Worm (Caenorhabditis elegans) whole organism, L4 larva: ENCODE measurements around the gene W02A2.9.

ENCODE experiments used
- F26F4.8 ChIP-seq: fragments of 200-800 bp; sonication (Bioruptor generic); conservative IDR thresholded peaks from 2 replicates; pipeline ENCODE4 v1.3.6; 2022; ENCODE audit warnings: missing genetic modification characterization, missing compliant biosample characterization
- T20F7.1 ChIP-seq: fragments of 200-800 bp; sonication (Bioruptor generic); optimal IDR thresholded peaks from 2 replicates; lab custom pipeline; 2018; ENCODE audit warnings: mild to moderate bottlenecking, missing genetic modification characterization, missing compliant biosample characterization
- T26A8.4 ChIP-seq: fragments of 200-800 bp; sonication (Bioruptor generic); IDR thresholded peaks from 2 replicates; pipeline ENCODE4 v1.3.6; 2022; ENCODE audit warnings: missing genetic modification characterization, missing compliant biosample characterization
- Y48G9A.11 ChIP-seq: fragments of 200-800 bp; sonication (Bioruptor generic); IDR thresholded peaks from 2 replicates; pipeline ENCODE4 v1.3.6; 2022; ENCODE audit warnings: missing genetic modification reagents, missing genetic modification characterization, missing compliant biosample characterization
- ZK337.2 ChIP-seq: fragments of 200-800 bp; sonication (Bioruptor generic); IDR thresholded peaks from 2 replicates; pipeline ENCODE4 v1.3.6; 2022; ENCODE audit warnings: missing genetic modification reagents, missing genetic modification characterization, missing compliant biosample characterization
- ZK546.5 ChIP-seq, 2 experiments: sonication (generic microtip); optimal IDR thresholded peaks; 2 replicates each; lab custom pipeline; 2017; ENCODE audit warnings: missing biosample characterization in 2 of 2, missing genetic modification characterization in 2 of 2
- aha-1 ChIP-seq: fragments of 150-350 bp; peaks from one replicate; lab custom pipeline; 2014; ENCODE audit warnings: missing biosample characterization, missing genetic modification characterization
- ama-1 ChIP-seq: fragments of 150-350 bp; optimal IDR thresholded peaks from 2 replicates; lab custom pipeline; 2014; ENCODE audit warnings: inconsistent platforms, mixed read lengths
- arid-1 ChIP-seq: fragments of 200-800 bp; sonication (Bioruptor generic); conservative IDR thresholded peaks from 2 replicates; pipeline ENCODE4 v1.3.6; 2022; ENCODE audit warnings: missing genetic modification reagents, missing genetic modification characterization, missing compliant biosample characterization
- attf-4 ChIP-seq: sonication (generic microtip); optimal IDR thresholded peaks from 3 replicates; lab custom pipeline; 2017; ENCODE audit warnings: missing biosample characterization, missing genetic modification characterization
- ceh-20 ChIP-seq: fragments of 200-800 bp; sonication (Bioruptor generic); IDR thresholded peaks from 2 replicates; pipeline ENCODE4 v1.3.6; 2022; ENCODE audit warnings: missing genetic modification reagents, missing genetic modification characterization, missing compliant biosample characterization
- ceh-28 ChIP-seq: fragments of 150-350 bp; optimal IDR thresholded peaks from 2 replicates; lab custom pipeline; 2014; ENCODE audit warnings: missing biosample characterization, missing genetic modification reagents, missing genetic modification characterization
- ceh-44 ChIP-seq: fragments of 200-800 bp; sonication (Bioruptor generic); IDR thresholded peaks from 2 replicates; pipeline ENCODE4 v1.3.6; 2022; ENCODE audit warnings: missing genetic modification reagents, missing genetic modification characterization, missing compliant biosample characterization
- ces-1 ChIP-seq: fragments of 150-350 bp; sonication (generic microtip); optimal IDR thresholded peaks from 4 replicates; lab custom pipeline; 2014; ENCODE audit warnings: missing biosample characterization, missing genetic modification reagents, missing genetic modification characterization
- cey-2 ChIP-seq: sonication (generic microtip); optimal IDR thresholded peaks from 3 replicates; lab custom pipeline; 2017; ENCODE audit warnings: missing genetic modification characterization, mild to moderate bottlenecking, missing compliant biosample characterization, antibody characterized with exemption, borderline replicate concordance; ENCODE audit not compliant: insufficient read depth
- daf-12 ChIP-seq: fragments of 150-350 bp; optimal IDR thresholded peaks from 2 replicates; lab custom pipeline; 2014; ENCODE audit warnings: missing biosample characterization, missing genetic modification reagents, missing genetic modification characterization
- daf-19 ChIP-seq: fragments of 200-800 bp; sonication (Bioruptor generic); conservative IDR thresholded peaks from 2 replicates; pipeline ENCODE4 v1.3.6; 2022; ENCODE audit warnings: missing genetic modification characterization, missing compliant biosample characterization
- dve-1 ChIP-seq: sonication (generic microtip); optimal IDR thresholded peaks from 2 replicates; lab custom pipeline; 2017; ENCODE audit warnings: antibody characterized with exemption, mild to moderate bottlenecking, missing genetic modification characterization, missing compliant biosample characterization; ENCODE audit not compliant: insufficient read depth
- egl-43 ChIP-seq: fragments of 200-800 bp; sonication (Bioruptor generic); IDR thresholded peaks from 2 replicates; pipeline ENCODE4 v1.3.6; 2022; ENCODE audit warnings: missing genetic modification reagents, missing genetic modification characterization, missing compliant biosample characterization
- fkh-10 ChIP-seq: fragments of 150-350 bp; optimal IDR thresholded peaks from 2 replicates; lab custom pipeline; 2014; ENCODE audit warnings: missing biosample characterization, missing genetic modification reagents, missing genetic modification characterization
- fos-1 ChIP-seq: fragments of 150-350 bp; optimal IDR thresholded peaks from 2 replicates; lab custom pipeline; 2014; ENCODE audit warnings: missing biosample characterization, missing genetic modification characterization
- hif-1 ChIP-seq, 2 experiments: sonication (generic microtip); optimal IDR thresholded peaks; 2 replicates each; lab custom pipeline; 2016 to 2017; ENCODE audit warnings: missing compliant biosample characterization in 2 of 2, missing genetic modification characterization in 2 of 2, missing genetic modification reagents in 2 of 2, missing genotype in 2 of 2, mild to moderate bottlenecking in 1 of 2
- hlh-11 ChIP-seq: fragments of 200-800 bp; sonication (Bioruptor generic); optimal IDR thresholded peaks from 2 replicates; lab custom pipeline; 2018; ENCODE audit warnings: mild to moderate bottlenecking, missing genetic modification characterization, missing compliant biosample characterization
- hlh-30 ChIP-seq: sonication (generic microtip); optimal IDR thresholded peaks from 2 replicates; lab custom pipeline; 2017; ENCODE audit warnings: antibody characterized with exemption, mild to moderate bottlenecking, missing genetic modification characterization, missing compliant biosample characterization; ENCODE audit not compliant: insufficient read depth
- lin-13 ChIP-seq: fragments of 150-350 bp; optimal IDR thresholded peaks from 2 replicates; lab custom pipeline; 2014; ENCODE audit warnings: missing biosample characterization, missing genetic modification reagents, missing genetic modification characterization
- lin-39 ChIP-seq: fragments of 150-350 bp; optimal IDR thresholded peaks from 2 replicates; lab custom pipeline; 2014; ENCODE audit warnings: missing biosample characterization, missing genetic modification reagents, missing genetic modification characterization
- madf-9 ChIP-seq: fragments of 200-800 bp; sonication (Bioruptor generic); conservative IDR thresholded peaks from 2 replicates; pipeline ENCODE4 v1.3.6; 2022; ENCODE audit warnings: missing genetic modification reagents, missing genetic modification characterization, missing compliant biosample characterization
- mdl-1 ChIP-seq, 2 experiments: fragments of 150-350 bp in 1 of 2; sonication (generic microtip) in 1 of 2; optimal IDR thresholded peaks; 2 replicates each; lab custom pipeline; 2014 to 2017; ENCODE audit warnings: missing biosample characterization in 2 of 2, missing genetic modification characterization in 2 of 2
- mxl-2 ChIP-seq: fragments of 200-800 bp; sonication (Bioruptor generic); conservative IDR thresholded peaks from 2 replicates; pipeline ENCODE4 v1.3.6; 2022; ENCODE audit warnings: missing genetic modification reagents, missing genetic modification characterization, missing compliant biosample characterization
- nhr-10 ChIP-seq: fragments of 150-350 bp; optimal IDR thresholded peaks from 2 replicates; lab custom pipeline; 2014; ENCODE audit warnings: missing biosample characterization, missing genetic modification characterization
- nhr-102 ChIP-seq: sonication (generic microtip); optimal IDR thresholded peaks from 2 replicates; lab custom pipeline; 2016; ENCODE audit warnings: mild to moderate bottlenecking, missing genetic modification characterization, moderate library complexity, missing compliant biosample characterization
- nhr-25 ChIP-seq: sonication (generic microtip); optimal IDR thresholded peaks from 2 replicates; lab custom pipeline; 2017; ENCODE audit warnings: missing genetic modification characterization, mild to moderate bottlenecking, missing compliant biosample characterization, antibody characterized with exemption, moderate library complexity, borderline replicate concordance; ENCODE audit not compliant: insufficient read depth
- nhr-28 ChIP-seq: fragments of 150-350 bp; optimal IDR thresholded peaks from 2 replicates; lab custom pipeline; 2014; ENCODE audit warnings: missing biosample characterization, missing genetic modification characterization
- nhr-42 ChIP-seq: fragments of 200-800 bp; sonication (Bioruptor generic); IDR thresholded peaks from 2 replicates; pipeline ENCODE4 v1.3.6; 2022; ENCODE audit warnings: missing genetic modification characterization, missing compliant biosample characterization
- nhr-48 ChIP-seq: sonication (generic microtip); optimal IDR thresholded peaks from 2 replicates; lab custom pipeline; 2016; ENCODE audit warnings: mild to moderate bottlenecking, missing genetic modification characterization, missing compliant biosample characterization
- nhr-6 ChIP-seq: fragments of 150-350 bp; optimal IDR thresholded peaks from 2 replicates; lab custom pipeline; 2014; ENCODE audit warnings: missing biosample characterization, missing genetic modification characterization
- nhr-76 ChIP-seq: fragments of 150-350 bp; optimal IDR thresholded peaks from 2 replicates; lab custom pipeline; 2014; ENCODE audit warnings: missing biosample characterization, missing genetic modification characterization
- set-16 ChIP-seq: fragments of 200-800 bp; sonication (Bioruptor generic); IDR thresholded peaks from 2 replicates; pipeline ENCODE4 v1.3.6; 2022; ENCODE audit warnings: missing genetic modification reagents, missing genetic modification characterization, missing compliant biosample characterization
- snpc-1.2 ChIP-seq: fragments of 200-800 bp; sonication (Bioruptor generic); IDR thresholded peaks from 2 replicates; pipeline ENCODE4 v1.3.6; 2022; ENCODE audit warnings: missing genetic modification reagents, missing genetic modification characterization, missing compliant biosample characterization
- spr-1 ChIP-seq: sonication (generic microtip); optimal IDR thresholded peaks from 2 replicates; lab custom pipeline; 2016; ENCODE audit warnings: mild to moderate bottlenecking, missing genetic modification characterization, missing compliant biosample characterization
- spr-3 ChIP-seq: fragments of 200-800 bp; sonication (Bioruptor generic); optimal IDR thresholded peaks from 2 replicates; lab custom pipeline; 2018; ENCODE audit warnings: mild to moderate bottlenecking, missing genetic modification characterization, missing compliant biosample characterization
- tra-1 ChIP-seq: fragments of 200-800 bp; sonication (Bioruptor generic); IDR thresholded peaks from 2 replicates; pipeline ENCODE4 v1.3.6; 2022; ENCODE audit warnings: missing genetic modification reagents, missing genetic modification characterization, missing compliant biosample characterization
- vab-7 ChIP-seq: fragments of 200-800 bp; sonication (Bioruptor generic); IDR thresholded peaks from 2 replicates; pipeline ENCODE4 v1.3.6; 2022; ENCODE audit warnings: missing genetic modification reagents, missing genetic modification characterization, missing compliant biosample characterization
- zag-1 ChIP-seq: fragments of 150-350 bp; optimal IDR thresholded peaks from 2 replicates; lab custom pipeline; 2014; ENCODE audit warnings: missing biosample characterization, missing genetic modification characterization
- zfp-3 ChIP-seq: fragments of 200-800 bp; sonication (Bioruptor generic); conservative IDR thresholded peaks from 2 replicates; pipeline ENCODE4 v1.3.6; 2022; ENCODE audit warnings: missing genetic modification reagents, missing genetic modification characterization, missing compliant biosample characterization
- zip-2 ChIP-seq: fragments of 150-350 bp; optimal IDR thresholded peaks from 2 replicates; lab custom pipeline; 2014; ENCODE audit warnings: missing biosample characterization, missing genetic modification characterization
- ztf-7 ChIP-seq: fragments of 150-350 bp; optimal IDR thresholded peaks from 2 replicates; lab custom pipeline; 2014; ENCODE audit warnings: missing biosample characterization, missing genetic modification characterization

The W02A2.9 gene

DNA sequence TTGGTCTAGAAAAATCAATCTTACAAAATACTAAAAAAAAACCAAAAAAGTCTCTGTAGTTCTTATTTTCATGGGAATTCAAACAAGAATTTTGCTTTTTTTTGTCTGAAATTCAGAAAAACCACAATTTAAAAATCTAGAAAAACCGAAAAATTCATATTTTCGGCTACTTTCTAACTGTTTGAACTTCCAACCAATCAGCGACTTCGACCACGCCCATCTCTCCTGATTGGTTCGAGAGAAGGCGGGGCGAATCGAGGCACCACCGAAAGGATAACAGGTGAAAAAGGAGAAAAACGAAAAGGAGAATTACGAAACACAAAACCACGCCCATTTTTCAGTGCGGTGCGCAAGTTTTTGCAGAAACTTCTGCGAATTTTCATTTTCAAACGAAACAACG, 42.7 kb upstream of the W02A2.9 start:
- TF ChIP-seq nhr-76: no peak
- TF ChIP-seq tra-1: no peak
- TF ChIP-seq nhr-48: no peak
- no peak for TF ChIP-seq zfp-3 (GFP tag; lab: Robert Waterston, UW)
- TF ChIP-seq nhr-6 (tag; lab: Kevin White, UChicago): no peak
- no peak for TF ChIP-seq daf-12 (tag; lab: Kevin White, UChicago)
- TF ChIP-seq spr-1 (tag; lab: Kevin White, UChicago): no peak
- TF ChIP-seq arid-1 (GFP tag; lab: Robert Waterston, UW): no peak
- TF ChIP-seq attf-4: no peak
- no peak for TF ChIP-seq mdl-1 (tag; optimal IDR thresholded peaks at IDR 0.05; lab: Kevin White, UChicago)

DNA sequence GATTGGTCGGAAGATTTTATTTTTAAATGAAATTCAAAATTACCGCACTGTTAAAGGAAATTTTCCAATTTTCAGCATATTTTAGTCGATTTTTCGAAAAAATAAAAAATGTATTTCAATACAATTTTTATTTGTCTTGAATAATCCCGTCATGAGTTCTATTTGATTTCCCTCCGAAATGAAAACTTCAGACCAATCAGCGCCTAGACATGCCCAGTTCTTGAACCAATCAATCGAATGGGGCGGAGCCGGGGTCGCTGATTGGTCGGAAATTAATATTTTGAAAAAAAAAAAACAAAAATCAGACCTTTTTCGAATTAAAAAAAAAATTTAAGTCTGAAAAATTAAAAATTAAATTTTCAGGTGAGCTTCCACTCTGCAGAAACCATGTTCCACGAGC, 37.8 kb upstream of the W02A2.9 start:
- TF ChIP-seq set-16 (GFP tag; lab: Robert Waterston, UW) (no peak), ceh-20 (GFP tag; lab: Robert Waterston, UW) (no peak), nhr-42 (GFP tag; lab: Robert Waterston, UW) (no peak), lin-13 (no peak), ama-1 (lab: Kevin White, UChicago) (no peak), ces-1 (GFP tag; lab: Kevin White, UChicago) (no peak), ZK337.2 (GFP tag; lab: Robert Waterston, UW) (no peak), nhr-28 (tag; lab: Kevin White, UChicago) (no peak), Y48G9A.11 (GFP tag; lab: Robert Waterston, UW) (no peak), nhr-76 (no peak), dve-1 (tag; lab: Kevin White, UChicago) (no peak), hlh-11 (tag; lab: Kevin White, UChicago) (no peak)

DNA sequence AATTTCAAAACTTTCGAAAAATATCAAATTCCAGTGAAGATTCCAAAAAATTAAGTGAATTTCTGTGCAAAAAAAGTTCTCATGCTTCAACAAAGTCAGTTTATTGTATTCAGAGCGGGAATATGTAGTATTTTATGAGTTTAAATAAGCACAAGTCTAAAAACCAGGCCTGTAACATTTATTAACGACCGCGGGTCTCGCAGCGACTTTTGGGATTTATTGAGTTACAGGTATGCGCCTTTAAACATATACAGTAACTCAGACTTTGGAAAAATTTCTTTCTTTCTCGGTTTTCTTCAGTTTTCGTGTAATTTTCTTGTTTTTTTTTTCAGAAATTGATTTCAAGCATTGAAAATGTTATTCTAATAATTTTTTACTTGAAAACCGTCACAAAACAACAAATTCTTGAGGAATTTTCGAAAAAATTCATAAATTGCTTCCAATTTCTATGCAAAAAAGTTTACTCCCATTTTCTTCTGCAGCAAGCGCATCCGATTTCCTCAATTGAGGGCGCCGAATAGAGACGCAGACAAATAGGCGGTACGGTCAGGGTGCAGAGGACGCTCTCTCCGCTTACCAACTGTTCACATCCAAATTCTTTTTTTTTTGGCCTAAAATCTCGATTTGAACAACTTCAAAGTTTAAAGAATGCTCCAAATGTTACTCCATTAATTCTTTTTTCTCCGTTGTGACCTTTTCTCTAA, 36.0 kb upstream of the W02A2.9 start:
- no peak for TF ChIP-seq fos-1 (tag; lab: Kevin White, UChicago)
- no peak for TF ChIP-seq daf-19 (GFP tag; lab: Robert Waterston, UW)
- TF ChIP-seq T20F7.1 (GFP tag; lab: Kevin White, UChicago): no peak
- no peak for TF ChIP-seq F26F4.8 (GFP tag; lab: Robert Waterston, UW)
- no peak for TF ChIP-seq fkh-10 (GFP tag; lab: Kevin White, UChicago)
- no peak for TF ChIP-seq T26A8.4
- TF ChIP-seq ZK546.5 (tag; optimal IDR thresholded peaks at IDR 0.05; lab: Kevin White, UChicago): no peak
- TF ChIP-seq nhr-102 (tag; lab: Kevin White, UChicago): no peak
- no peak for TF ChIP-seq cey-2 (tag; lab: Kevin White, UChicago)
- no peak for TF ChIP-seq ztf-7 (tag; lab: Kevin White, UChicago)
- TF ChIP-seq aha-1 (tag; lab: Kevin White, UChicago): peak; percentile 96
- no peak for TF ChIP-seq nhr-25 (tag; lab: Kevin White, UChicago)
- no peak for TF ChIP-seq lin-39 (tag; lab: Kevin White, UChicago)
- TF ChIP-seq snpc-1.2 (GFP tag; lab: Robert Waterston, UW): peak; percentile 74; the same call in 1 of the 2 replicates
- no peak for TF ChIP-seq ceh-28 (tag; lab: Kevin White, UChicago)
- no peak for TF ChIP-seq zip-2
- peak; percentile 34 for TF ChIP-seq hlh-11 (tag; lab: Kevin White, UChicago)
- TF ChIP-seq ceh-20 (GFP tag; lab: Robert Waterston, UW): no peak
- TF ChIP-seq dve-1 (tag; lab: Kevin White, UChicago): no peak
- no peak for TF ChIP-seq ces-1 (GFP tag; lab: Kevin White, UChicago)
- no peak for TF ChIP-seq spr-3
- TF ChIP-seq madf-9 (GFP tag; lab: Robert Waterston, UW): no peak
- TF ChIP-seq nhr-10 (tag; lab: Kevin White, UChicago): no peak
- no peak for TF ChIP-seq mdl-1 (tag; optimal IDR thresholded peaks at IDR 0.05; lab: Kevin White, UChicago)
- TF ChIP-seq ceh-44 (GFP tag; lab: Robert Waterston, UW): no peak
- TF ChIP-seq attf-4: no peak
- no peak for TF ChIP-seq daf-12 (tag; lab: Kevin White, UChicago)
- TF ChIP-seq hif-1 (tag; optimal IDR thresholded peaks at IDR 0.05; lab: Kevin White, UChicago): no peak
- TF ChIP-seq mxl-2 (GFP tag; lab: Robert Waterston, UW): no peak
- no peak for TF ChIP-seq egl-43 (GFP tag; lab: Robert Waterston, UW)
- TF ChIP-seq hlh-30 (tag; lab: Kevin White, UChicago): no peak
- TF ChIP-seq zag-1 (tag; lab: Kevin White, UChicago): no peak
- TF ChIP-seq vab-7 (GFP tag; lab: Robert Waterston, UW): no peak
